Worm (Caenorhabditis elegans): ENCODE measurements around the gene T02B11.9.

ce11 chrV:884324-884723 lies 8.3 kb downstream of the T02B11.9 start, which contains the start of gene srj-38:
- no peak for TF ChIP-seq cog-1 (tag; optimal IDR thresholded peaks at IDR 0.05)
- TF ChIP-seq ref-1 (GFP tag; conservative IDR thresholded peaks at IDR 0.05) = no peak
